Worm (Caenorhabditis elegans) whole organism, L4/young adult: ENCODE measurements around the gene gfi-3.
"Not testable (repeated sequence)": the region's sequence is repeated elsewhere in the genome, so short reads cannot be mapped to it uniquely, and the experiment has no call there.

ENCODE experiments used
- W03F9.2 ChIP-seq: fragments of 150-350 bp; optimal IDR thresholded peaks from 2 replicates; lab custom pipeline; 2014; ENCODE audit warnings: missing biosample characterization, missing genetic modification characterization
- dao-5 ChIP-seq: sonication (generic microtip); optimal IDR thresholded peaks from 2 replicates; lab custom pipeline; 2016; ENCODE audit warnings: missing genotype, missing genetic modification characterization, moderate library complexity, missing compliant biosample characterization
- him-1 ChIP-seq: sonication (generic microtip); optimal IDR thresholded peaks from 2 replicates; lab custom pipeline; 2016; ENCODE audit warnings: missing genotype, missing genetic modification reagents, missing genetic modification characterization, missing compliant biosample characterization

DNA sequence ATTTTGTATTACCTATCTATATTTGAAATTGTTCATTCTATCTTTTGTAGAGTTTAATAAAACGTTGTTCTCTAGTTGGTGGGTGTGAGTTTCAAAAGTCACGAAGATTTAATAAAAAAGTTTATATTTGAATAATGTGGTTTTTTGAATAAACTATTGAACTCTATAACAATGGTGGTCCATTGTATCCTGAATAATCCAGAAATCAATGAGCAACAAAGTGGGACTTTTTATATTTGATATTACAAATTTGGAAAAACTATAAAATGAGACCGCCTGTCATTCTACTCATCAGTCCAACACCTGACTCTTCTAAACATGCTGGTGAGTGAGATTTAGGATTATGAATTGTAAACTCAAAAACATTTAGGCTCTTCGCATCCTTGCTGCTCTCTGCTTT is 48.0 kb downstream of the gfi-3 start, which contains the start of gene nspc-19:
- not testable (repeated sequence) for TF ChIP-seq dao-5, W03F9.2, him-1 (tag; lab: Kevin White, UChicago)
